Worm (Caenorhabditis elegans) whole organism, late embryonic: Measurements from ENCODE around the gene srbc-3.

Experiments
- C08G9.2 ChIP-seq: sonication (generic microtip); optimal IDR thresholded peaks from 2 replicates; lab custom pipeline; 2016; ENCODE audit warnings: mild to moderate bottlenecking, missing genetic modification characterization, moderate library complexity, missing compliant biosample characterization
- F13H6.1 ChIP-seq: sonication (generic microtip); optimal IDR thresholded peaks from 2 replicates; lab custom pipeline; 2016; ENCODE audit warnings: missing genetic modification characterization, missing compliant biosample characterization
- K09A11.1 ChIP-seq: sonication (generic microtip); optimal IDR thresholded peaks from 2 replicates; lab custom pipeline; 2017; ENCODE audit warnings: antibody characterized with exemption, mild to moderate bottlenecking, missing genetic modification characterization, missing compliant biosample characterization; ENCODE audit not compliant: insufficient read depth
- Y22D7AL.16 ChIP-seq: sonication (generic microtip); optimal IDR thresholded peaks from 2 replicates; lab custom pipeline; 2016; ENCODE audit warnings: missing genetic modification characterization, missing compliant biosample characterization
- ceh-18 ChIP-seq: sonication (generic microtip); optimal IDR thresholded peaks from 2 replicates; lab custom pipeline; 2016; ENCODE audit warnings: missing genetic modification characterization, missing compliant biosample characterization
- ceh-19 ChIP-seq: fragments of 200-800 bp; sonication (Bioruptor generic); optimal IDR thresholded peaks from 2 replicates; lab custom pipeline; 2018; ENCODE audit warnings: mild to moderate bottlenecking, missing genetic modification characterization, missing compliant biosample characterization
- ceh-22 ChIP-seq: sonication (generic microtip); optimal IDR thresholded peaks from 2 replicates; lab custom pipeline; 2017; ENCODE audit warnings: missing biosample characterization, missing genetic modification characterization
- ceh-24 ChIP-seq: sonication (generic microtip); optimal IDR thresholded peaks from 2 replicates; lab custom pipeline; 2016; ENCODE audit warnings: mild to moderate bottlenecking, missing genetic modification characterization, missing compliant biosample characterization
- ceh-31 ChIP-seq: sonication (generic microtip); optimal IDR thresholded peaks from 2 replicates; lab custom pipeline; 2016; ENCODE audit warnings: missing genetic modification characterization, missing compliant biosample characterization
- ceh-45 ChIP-seq: fragments of 200-800 bp; sonication (Bioruptor generic); IDR thresholded peaks from 2 replicates; pipeline ENCODE4 v1.3.6; 2022; ENCODE audit warnings: missing genetic modification reagents, missing genetic modification characterization, missing compliant biosample characterization
- ceh-6 ChIP-seq: fragments of 200-800 bp; sonication (Bioruptor generic); optimal IDR thresholded peaks from 2 replicates; lab custom pipeline; 2018; ENCODE audit warnings: mild to moderate bottlenecking, missing genetic modification characterization, missing compliant biosample characterization
- ceh-9 ChIP-seq: sonication (generic microtip); optimal IDR thresholded peaks from 2 replicates; lab custom pipeline; 2016; ENCODE audit warnings: mild to moderate bottlenecking, missing genetic modification characterization, inconsistent platforms, missing compliant biosample characterization
- che-1 ChIP-seq: sonication (generic microtip); optimal IDR thresholded peaks from 2 replicates; lab custom pipeline; 2016; ENCODE audit warnings: mild to moderate bottlenecking, missing genetic modification characterization, missing compliant biosample characterization
- dmd-4 ChIP-seq: sonication (generic microtip); optimal IDR thresholded peaks from 2 replicates; lab custom pipeline; 2016; ENCODE audit warnings: borderline replicate concordance, missing genetic modification characterization, missing compliant biosample characterization
- dve-1 ChIP-seq: sonication (generic microtip); optimal IDR thresholded peaks from 2 replicates; lab custom pipeline; 2017; ENCODE audit warnings: antibody characterized with exemption, mild to moderate bottlenecking, missing genetic modification characterization, missing compliant biosample characterization
- eyg-1 ChIP-seq: sonication (generic microtip); optimal IDR thresholded peaks from 2 replicates; lab custom pipeline; 2016; ENCODE audit warnings: missing genotype, missing genetic modification characterization, missing compliant biosample characterization
- gmeb-2 ChIP-seq: sonication (generic microtip); optimal IDR thresholded peaks from 2 replicates; lab custom pipeline; 2016; ENCODE audit warnings: missing genetic modification characterization, inconsistent platforms, missing compliant biosample characterization
- madf-2 ChIP-seq: sonication (generic microtip); optimal IDR thresholded peaks from 2 replicates; lab custom pipeline; 2017; ENCODE audit warnings: missing genetic modification characterization, missing compliant biosample characterization
- mec-3 ChIP-seq: sonication (generic microtip); optimal IDR thresholded peaks from 2 replicates; lab custom pipeline; 2016; ENCODE audit warnings: borderline replicate concordance, missing genetic modification characterization, missing compliant biosample characterization
- nfya-1 ChIP-seq: sonication (generic microtip); optimal IDR thresholded peaks from 2 replicates; lab custom pipeline; 2017; ENCODE audit warnings: missing genetic modification characterization, mild to moderate bottlenecking, missing compliant biosample characterization, antibody characterized with exemption, moderate library complexity
- npax-4 ChIP-seq: sonication (generic microtip); optimal IDR thresholded peaks from 2 replicates; lab custom pipeline; 2016; ENCODE audit warnings: missing genetic modification characterization, missing compliant biosample characterization
- odd-2 ChIP-seq: sonication (generic microtip); optimal IDR thresholded peaks from 2 replicates; lab custom pipeline; 2017; ENCODE audit warnings: antibody characterized with exemption, mild to moderate bottlenecking, missing genetic modification characterization, missing compliant biosample characterization
- pag-3 ChIP-seq: sonication (generic microtip); optimal IDR thresholded peaks from 2 replicates; lab custom pipeline; 2016; ENCODE audit warnings: missing compliant biosample characterization, missing genetic modification characterization, borderline replicate concordance
- pha-2 ChIP-seq: sonication (generic microtip); optimal IDR thresholded peaks from 2 replicates; lab custom pipeline; 2017; ENCODE audit warnings: mild to moderate bottlenecking, missing genetic modification characterization, missing compliant biosample characterization
- pha-4 ChIP-seq: fragments of 150-350 bp; optimal IDR thresholded peaks from 2 replicates; lab custom pipeline; 2018; ENCODE audit warnings: missing biosample characterization, missing genetic modification reagents, missing genetic modification characterization
- pros-1 ChIP-seq: fragments of 150-350 bp; optimal IDR thresholded peaks from 2 replicates; lab custom pipeline; 2014; ENCODE audit warnings: missing biosample characterization, missing genetic modification reagents, missing genetic modification characterization
- sox-2 ChIP-seq: fragments of 200-800 bp; sonication (Bioruptor generic); IDR thresholded peaks from 2 replicates; pipeline ENCODE4 v1.3.6; 2022; ENCODE audit warnings: missing genetic modification reagents, missing genetic modification characterization, missing compliant biosample characterization
- sox-4 ChIP-seq: sonication (generic microtip); optimal IDR thresholded peaks from 2 replicates; lab custom pipeline; 2017; ENCODE audit warnings: mild to moderate bottlenecking, missing genetic modification characterization, inconsistent platforms, missing compliant biosample characterization
- tbx-2 ChIP-seq: sonication (generic microtip); optimal IDR thresholded peaks from 2 replicates; lab custom pipeline; 2016; ENCODE audit warnings: missing genetic modification characterization, missing compliant biosample characterization
- ttx-3 ChIP-seq: sonication (generic microtip); optimal IDR thresholded peaks from 2 replicates; lab custom pipeline; 2016; ENCODE audit warnings: missing genetic modification reagents, missing genetic modification characterization, missing compliant biosample characterization
- unc-3 ChIP-seq, 2 experiments: fragments of 200-800 bp in 1 of 2; sonication (Bioruptor generic) in 1 of 2; sonication (generic microtip) in 1 of 2; conservative IDR thresholded peaks in 1 of 2; optimal IDR thresholded peaks in 1 of 2; 2 replicates each; pipeline versions ENCODE4 v1.3.6 to Lab custom; 2016 to 2022; ENCODE audit warnings: missing compliant biosample characterization in 2 of 2, missing genetic modification characterization in 2 of 2, missing genetic modification reagents in 1 of 2
- unc-42 ChIP-seq: sonication (generic microtip); optimal IDR thresholded peaks from 2 replicates; lab custom pipeline; 2016; ENCODE audit warnings: missing genotype, missing genetic modification characterization, missing compliant biosample characterization
- unc-55 ChIP-seq: sonication (generic microtip); optimal IDR thresholded peaks from 2 replicates; lab custom pipeline; 2017; ENCODE audit warnings: missing biosample characterization, missing genetic modification reagents, missing genetic modification characterization
- unc-86 ChIP-seq: sonication (generic microtip); optimal IDR thresholded peaks from 2 replicates; lab custom pipeline; 2016; ENCODE audit warnings: missing genetic modification characterization, missing compliant biosample characterization
- ztf-16 ChIP-seq: sonication (generic microtip); optimal IDR thresholded peaks from 2 replicates; lab custom pipeline; 2017; ENCODE audit warnings: missing genetic modification characterization, missing compliant biosample characterization

Gene srbc-3

ce11 chrV:3308169-3308568 lies at the start of gene srbc-3:
TSS of gene srbc-3 (plus strand) at chrV:3308469.
- TF ChIP-seq C08G9.2 (tag; lab: Kevin White, UChicago) = no peak
- no peak for TF ChIP-seq unc-3 (GFP tag; conservative IDR thresholded peaks at IDR 0.05; lab: Robert Waterston, UW)
- no peak for TF ChIP-seq unc-3 (tag; optimal IDR thresholded peaks at IDR 0.05; lab: Kevin White, UChicago)
- TF ChIP-seq sox-2 (GFP tag; lab: Robert Waterston, UW) = no peak
- TF ChIP-seq ceh-6 (GFP tag; lab: Kevin White, UChicago) = no peak
- TF ChIP-seq dmd-4 (tag; lab: Kevin White, UChicago) = no peak
- no peak for TF ChIP-seq che-1 (tag; lab: Kevin White, UChicago)
- TF ChIP-seq gmeb-2 (tag; lab: Kevin White, UChicago) = no peak
- TF ChIP-seq ceh-22 (tag; lab: Kevin White, UChicago) = no peak
- TF ChIP-seq pros-1 (tag; lab: Kevin White, UChicago) = no peak
- no peak for TF ChIP-seq odd-2 (tag; lab: Kevin White, UChicago)
- no peak for TF ChIP-seq pha-4 (tag; lab: Kevin White, UChicago)
- TF ChIP-seq ceh-9 (tag; lab: Kevin White, UChicago) = no peak
- TF ChIP-seq unc-42 (tag; lab: Kevin White, UChicago) = no peak
- TF ChIP-seq npax-4 (tag; lab: Kevin White, UChicago) = no peak
- TF ChIP-seq ttx-3 = no peak
- TF ChIP-seq ceh-18 (tag; lab: Kevin White, UChicago) = no peak

- TF ChIP-seq ztf-16 (tag; lab: Kevin White, UChicago) = no peak
- no peak for TF ChIP-seq pha-2 (tag; lab: Kevin White, UChicago)
- TF ChIP-seq Y22D7AL.16 (tag; lab: Kevin White, UChicago) = no peak
- TF ChIP-seq ceh-6 (GFP tag; lab: Kevin White, UChicago) = no peak
- TF ChIP-seq ceh-19 (GFP tag; lab: Kevin White, UChicago) = no peak
- no peak for TF ChIP-seq ceh-18 (tag; lab: Kevin White, UChicago)
- TF ChIP-seq madf-2 = no peak
- no peak for TF ChIP-seq unc-3 (GFP tag; conservative IDR thresholded peaks at IDR 0.05; lab: Robert Waterston, UW)
- TF ChIP-seq unc-3 (tag; optimal IDR thresholded peaks at IDR 0.05; lab: Kevin White, UChicago) = no peak
- no peak for TF ChIP-seq unc-86 (tag; lab: Kevin White, UChicago)
- no peak for TF ChIP-seq mec-3 (tag; lab: Kevin White, UChicago)
These were observed 49.1 kb upstream of the srbc-3 start, which contains the start of gene T28A11.16 for ce11 chrV:3259168-3259622. TSS of gene T28A11.16 (minus strand) at chrV:3259218.

- TF ChIP-seq eyg-1 (tag; lab: Kevin White, UChicago) = no peak
- TF ChIP-seq F13H6.1 = no peak
- TF ChIP-seq ceh-6 (GFP tag; lab: Kevin White, UChicago) = no peak
- no peak for TF ChIP-seq pha-4 (tag; lab: Kevin White, UChicago)
- TF ChIP-seq pros-1 (tag; lab: Kevin White, UChicago) = no peak
- no peak for TF ChIP-seq ztf-16 (tag; lab: Kevin White, UChicago)
- TF ChIP-seq, all 69 proteins: peak for 0
These were observed 48.2 kb upstream of the srbc-3 start, which contains the start of gene srbc-5 for ce11 chrV:3260075-3260474. TSS of gene srbc-5 (plus strand) at chrV:3260375.

- TF ChIP-seq pros-1 (tag; lab: Kevin White, UChicago) (no peak), sox-2 (GFP tag; lab: Robert Waterston, UW) (no peak), ceh-31 (tag; lab: Kevin White, UChicago) (no peak), nfya-1 (no peak), sox-4 (tag; lab: Kevin White, UChicago) (no peak), Y22D7AL.16 (tag; lab: Kevin White, UChicago) (no peak), dve-1 (tag; lab: Kevin White, UChicago) (no peak), pha-4 (tag; lab: Kevin White, UChicago) (no peak), K09A11.1 (no peak)
These were observed 42.1 kb upstream of the srbc-3 start, which contains the start of gene T28A11.17 for ce11 chrV:3266189-3266588. TSS of gene T28A11.17 (minus strand) at chrV:3266289.

- TF ChIP-seq ceh-6 (GFP tag; lab: Kevin White, UChicago) (no peak), sox-2 (GFP tag; lab: Robert Waterston, UW) (no peak), unc-55 (GFP tag; lab: Kevin White, UChicago) (no peak), tbx-2 (tag; lab: Kevin White, UChicago) (no peak), ceh-45 (GFP tag; lab: Robert Waterston, UW) (no peak), sox-4 (tag; lab: Kevin White, UChicago) (no peak), pag-3 (no peak), Y22D7AL.16 (tag; lab: Kevin White, UChicago) (no peak), madf-2 (no peak), dmd-4 (tag; lab: Kevin White, UChicago) (no peak), ceh-22 (tag; lab: Kevin White, UChicago) (no peak), ceh-24 (tag; lab: Kevin White, UChicago) (no peak), gmeb-2 (tag; lab: Kevin White, UChicago) (no peak)
These were observed 40.3 kb upstream of the srbc-3 start, which contains the start of gene T28A11.18 for ce11 chrV:3267950-3268349. TSS of gene T28A11.18 (minus strand) at chrV:3268050.
